Worm (Caenorhabditis elegans) whole organism, young adult: ENCODE measurements around the gene jkk-1.

Source experiments
- B0261.1 ChIP-seq: sonication (generic microtip); optimal IDR thresholded peaks from 2 replicates; lab custom pipeline; 2016; ENCODE audit warnings: mild to moderate bottlenecking, missing genetic modification characterization, moderate library complexity, missing compliant biosample characterization
- F37B4.10 ChIP-seq: fragments of 200-800 bp; sonication (Bioruptor generic); IDR thresholded peaks from 2 replicates; pipeline ENCODE4 v1.3.6; 2022; ENCODE audit warnings: missing genetic modification characterization, missing compliant biosample characterization
- F39B2.1 ChIP-seq: fragments of 200-800 bp; sonication (Bioruptor generic); IDR thresholded peaks from 2 replicates; pipeline ENCODE4 v1.3.6; 2022; ENCODE audit warnings: missing genetic modification reagents, missing genetic modification characterization, missing compliant biosample characterization
- F49E8.2 ChIP-seq: sonication (generic microtip); optimal IDR thresholded peaks from 3 replicates; lab custom pipeline; 2017; ENCODE audit warnings: missing genetic modification characterization, mild to moderate bottlenecking, missing compliant biosample characterization, antibody characterized with exemption, moderate library complexity; ENCODE audit not compliant: insufficient read depth
- K12H6.12 ChIP-seq: fragments of 200-800 bp; sonication (Bioruptor generic); optimal IDR thresholded peaks from 2 replicates; lab custom pipeline; 2018; ENCODE audit warnings: mild to moderate bottlenecking, missing genetic modification characterization, missing compliant biosample characterization
- T07F8.4 ChIP-seq: sonication (generic microtip); optimal IDR thresholded peaks from 2 replicates; lab custom pipeline; 2016; ENCODE audit warnings: mild to moderate bottlenecking, missing genetic modification characterization, moderate library complexity, missing compliant biosample characterization
- T26A5.8 ChIP-seq: sonication (generic microtip); optimal IDR thresholded peaks from 2 replicates; lab custom pipeline; 2016; ENCODE audit warnings: missing genetic modification characterization, missing compliant biosample characterization
- Y79H2A.3 ChIP-seq: fragments of 200-800 bp; sonication (Bioruptor generic); conservative IDR thresholded peaks from 2 replicates; pipeline ENCODE4 v1.3.6; 2022; ENCODE audit warnings: missing genetic modification reagents, missing genetic modification characterization, missing compliant biosample characterization
- ZK185.1 ChIP-seq: sonication (generic microtip); optimal IDR thresholded peaks from 2 replicates; lab custom pipeline; 2016; ENCODE audit warnings: mild to moderate bottlenecking, missing genetic modification characterization, missing compliant biosample characterization; ENCODE audit not compliant: poor library complexity, severe bottlenecking
- ama-1 ChIP-seq, 3 experiments: fragments of 150-350 bp in 1 of 3; sonication (generic microtip) in 2 of 3; optimal IDR thresholded peaks; 2 replicates each; lab custom pipeline; 2014 to 2018; ENCODE audit warnings: missing biosample characterization in 2 of 3, missing genetic modification characterization in 2 of 3, missing genetic modification reagents in 2 of 3
- aptf-2 ChIP-seq: fragments of 200-800 bp; sonication (Bioruptor generic); conservative IDR thresholded peaks from 2 replicates; pipeline ENCODE4 v1.3.6; 2022; ENCODE audit warnings: missing genetic modification reagents, missing genetic modification characterization, missing compliant biosample characterization
- aptf-3 ChIP-seq: fragments of 200-800 bp; sonication (Bioruptor generic); IDR thresholded peaks from 2 replicates; pipeline ENCODE4 v1.3.6; 2022; ENCODE audit warnings: missing genetic modification characterization, missing compliant biosample characterization
- attf-5 ChIP-seq: fragments of 200-800 bp; sonication (Bioruptor generic); optimal IDR thresholded peaks from 2 replicates; lab custom pipeline; 2018; ENCODE audit warnings: mild to moderate bottlenecking, missing genetic modification characterization, missing compliant biosample characterization
- attf-6 ChIP-seq: fragments of 200-800 bp; sonication (Bioruptor generic); IDR thresholded peaks from 2 replicates; pipeline ENCODE4 v1.3.6; 2022; ENCODE audit warnings: missing genetic modification reagents, missing genetic modification characterization, missing compliant biosample characterization
- ccch-3 ChIP-seq: fragments of 200-800 bp; sonication (Bioruptor generic); optimal IDR thresholded peaks from 2 replicates; lab custom pipeline; 2018; ENCODE audit warnings: mild to moderate bottlenecking, missing genetic modification characterization, missing compliant biosample characterization
- cebp-1 ChIP-seq, 2 experiments: fragments of 200-800 bp in 1 of 2; sonication (Bioruptor generic) in 1 of 2; sonication (generic microtip) in 1 of 2; IDR thresholded peaks in 1 of 2; optimal IDR thresholded peaks in 1 of 2; 2 replicates each; pipeline versions ENCODE4 v1.3.6 to Lab custom; 2017 to 2022; ENCODE audit warnings: missing compliant biosample characterization in 2 of 2, missing genetic modification characterization in 2 of 2, mild to moderate bottlenecking in 1 of 2, missing genetic modification reagents in 1 of 2, moderate library complexity in 1 of 2
- cebp-2 ChIP-seq: fragments of 200-800 bp; sonication (Bioruptor generic); IDR thresholded peaks from 2 replicates; pipeline ENCODE4 v1.3.6; 2022; ENCODE audit warnings: missing genetic modification characterization, missing compliant biosample characterization
- ceh-100 ChIP-seq: fragments of 200-800 bp; sonication (Bioruptor generic); IDR thresholded peaks from 2 replicates; pipeline ENCODE4 v1.3.6; 2022; ENCODE audit warnings: missing genetic modification reagents, missing genetic modification characterization, missing compliant biosample characterization
- ceh-27 ChIP-seq: fragments of 200-800 bp; sonication (Bioruptor generic); optimal IDR thresholded peaks from 2 replicates; lab custom pipeline; 2018; ENCODE audit warnings: mild to moderate bottlenecking, missing genetic modification characterization, moderate library complexity, missing compliant biosample characterization
- ceh-58 ChIP-seq: fragments of 200-800 bp; sonication (Bioruptor generic); IDR thresholded peaks from 2 replicates; pipeline ENCODE4 v1.3.6; 2022; ENCODE audit warnings: missing genetic modification characterization, missing compliant biosample characterization
- egl-44 ChIP-seq: fragments of 200-800 bp; sonication (Bioruptor generic); IDR thresholded peaks from 2 replicates; pipeline ENCODE4 v1.3.6; 2022; ENCODE audit warnings: missing genetic modification reagents, missing genetic modification characterization, missing compliant biosample characterization
- egrh-3 ChIP-seq: fragments of 200-800 bp; sonication (Bioruptor generic); IDR thresholded peaks from 2 replicates; pipeline ENCODE4 v1.3.6; 2022; ENCODE audit warnings: missing genetic modification reagents, missing genetic modification characterization, missing compliant biosample characterization
- fkh-3 ChIP-seq: sonication (generic microtip); optimal IDR thresholded peaks from 2 replicates; lab custom pipeline; 2016; ENCODE audit warnings: mild to moderate bottlenecking, missing genetic modification characterization, missing compliant biosample characterization
- hlh-26 ChIP-seq: fragments of 200-800 bp; sonication (Bioruptor generic); conservative IDR thresholded peaks from 2 replicates; pipeline ENCODE4 v1.3.6; 2022; ENCODE audit warnings: missing genetic modification reagents, missing genetic modification characterization, missing compliant biosample characterization
- hmg-1.2 ChIP-seq: fragments of 200-800 bp; sonication (Bioruptor generic); IDR thresholded peaks from 2 replicates; pipeline ENCODE4 v1.3.6; 2022; ENCODE audit warnings: missing genetic modification reagents, missing genetic modification characterization, missing compliant biosample characterization
- hmg-20 ChIP-seq: fragments of 200-800 bp; sonication (Bioruptor generic); IDR thresholded peaks from 2 replicates; pipeline ENCODE4 v1.3.6; 2022; ENCODE audit warnings: missing genetic modification reagents, missing genetic modification characterization, missing compliant biosample characterization
- lin-26 ChIP-seq: fragments of 200-800 bp; sonication (Bioruptor generic); IDR thresholded peaks from 2 replicates; pipeline ENCODE4 v1.3.6; 2022; ENCODE audit warnings: missing genetic modification reagents, missing genetic modification characterization, missing compliant biosample characterization
- lin-35 ChIP-seq, 3 experiments: fragments of 150-350 bp in 2 of 3; sonication (generic microtip) in 1 of 3; optimal IDR thresholded peaks; 2 replicates each; lab custom pipeline; 2014 to 2018; ENCODE audit warnings: missing biosample characterization in 3 of 3, missing genetic modification characterization in 3 of 3, missing genetic modification reagents in 3 of 3
- lsl-1 ChIP-seq: fragments of 200-800 bp; sonication (Bioruptor generic); optimal IDR thresholded peaks from 2 replicates; lab custom pipeline; 2018; ENCODE audit warnings: mild to moderate bottlenecking, missing genetic modification characterization, moderate library complexity, missing compliant biosample characterization
- lsy-27 ChIP-seq: sonication (generic microtip); optimal IDR thresholded peaks from 2 replicates; lab custom pipeline; 2017; ENCODE audit warnings: missing genetic modification characterization, mild to moderate bottlenecking, missing compliant biosample characterization, antibody characterized with exemption, missing genotype, borderline replicate concordance; ENCODE audit not compliant: insufficient read depth
- madf-10 ChIP-seq: sonication (generic microtip); optimal IDR thresholded peaks from 2 replicates; lab custom pipeline; 2016; ENCODE audit warnings: mild to moderate bottlenecking, missing genetic modification characterization, missing compliant biosample characterization
- madf-3 ChIP-seq: fragments of 200-800 bp; sonication (Bioruptor generic); IDR thresholded peaks from 2 replicates; pipeline ENCODE4 v1.3.6; 2022; ENCODE audit warnings: missing genetic modification reagents, missing genetic modification characterization, missing compliant biosample characterization
- madf-6 ChIP-seq: fragments of 200-800 bp; sonication (Bioruptor generic); IDR thresholded peaks from 2 replicates; pipeline ENCODE4 v1.3.6; 2022; ENCODE audit warnings: missing genetic modification reagents, missing genetic modification characterization, missing compliant biosample characterization
- mes-4 ChIP-seq: sonication (generic microtip); optimal IDR thresholded peaks from 2 replicates; lab custom pipeline; 2016; ENCODE audit warnings: missing genotype, missing genetic modification characterization, missing compliant biosample characterization
- nfya-1 ChIP-seq: sonication (generic microtip); optimal IDR thresholded peaks from 2 replicates; lab custom pipeline; 2017; ENCODE audit warnings: antibody characterized with exemption, missing compliant biosample characterization, missing genetic modification characterization, borderline replicate concordance; ENCODE audit not compliant: insufficient read depth
- nhr-120 ChIP-seq: fragments of 200-800 bp; sonication (Bioruptor generic); IDR thresholded peaks from 2 replicates; pipeline ENCODE4 v1.3.6; 2022; ENCODE audit warnings: missing genetic modification characterization, missing compliant biosample characterization
- snpc-1.3 ChIP-seq: sonication (generic microtip); optimal IDR thresholded peaks from 2 replicates; lab custom pipeline; 2017; ENCODE audit warnings: missing genetic modification characterization, mild to moderate bottlenecking, missing compliant biosample characterization, antibody characterized with exemption, moderate library complexity, missing genotype, missing genetic modification reagents; ENCODE audit not compliant: insufficient read depth
- snpc-4 ChIP-seq, 5 experiments: fragments of 150-350 bp in 1 of 5; sonication (generic microtip) in 4 of 5; optimal IDR thresholded peaks; 2 replicates each; lab custom pipeline; 2014 to 2018; ENCODE audit warnings: missing genetic modification characterization in 5 of 5, missing biosample characterization in 3 of 5, antibody characterized with exemption in 2 of 5, mild to moderate bottlenecking in 2 of 5, missing compliant biosample characterization in 2 of 5, missing genotype in 2 of 5, moderate library complexity in 2 of 5, missing genetic modification reagents in 1 of 5
- tbp1 ChIP-seq: fragments of 200-800 bp; sonication (Bioruptor generic); optimal IDR thresholded peaks from 2 replicates; lab custom pipeline; 2018; ENCODE audit warnings: mild to moderate bottlenecking, missing genetic modification characterization, missing compliant biosample characterization
- tbx-9 ChIP-seq: sonication (generic microtip); optimal IDR thresholded peaks from 2 replicates; lab custom pipeline; 2016; ENCODE audit warnings: borderline replicate concordance, missing genetic modification characterization, inconsistent platforms, missing compliant biosample characterization
- zfh-2 ChIP-seq: fragments of 200-800 bp; sonication (Bioruptor generic); conservative IDR thresholded peaks from 2 replicates; pipeline ENCODE4 v1.3.6; 2022; ENCODE audit warnings: missing genetic modification reagents, missing genetic modification characterization, missing compliant biosample characterization
- ztf-25 ChIP-seq: fragments of 200-800 bp; sonication (Bioruptor generic); IDR thresholded peaks from 2 replicates; pipeline ENCODE4 v1.3.6; 2022; ENCODE audit warnings: missing genetic modification reagents, missing genetic modification characterization, missing compliant biosample characterization
- ztf-3 ChIP-seq: fragments of 200-800 bp; sonication (Bioruptor generic); optimal IDR thresholded peaks from 2 replicates; lab custom pipeline; 2018; ENCODE audit warnings: mild to moderate bottlenecking, missing genetic modification characterization, missing compliant biosample characterization

Gene jkk-1

DNA sequence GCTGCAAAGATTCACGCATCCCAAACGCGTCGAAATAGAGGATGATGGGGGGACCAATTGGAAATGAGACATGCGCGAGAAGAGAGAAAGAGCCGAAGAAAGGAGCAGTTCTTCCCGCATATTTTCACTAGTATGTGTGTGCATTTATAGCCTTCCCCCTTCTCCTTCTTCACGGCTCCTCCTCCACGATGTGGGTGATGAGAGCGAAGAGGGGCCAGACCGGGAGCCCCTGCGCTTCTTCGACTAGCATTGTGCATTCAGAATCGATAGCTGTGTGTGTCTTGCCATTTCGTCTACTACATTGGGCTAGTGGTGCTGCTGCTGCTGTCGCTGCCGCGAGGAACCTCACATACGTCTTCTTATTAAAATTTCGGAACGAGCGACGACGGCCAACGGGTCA, at the start of gene jkk-1:
Gene jkk-1, plus strand, starts transcription at position 249 of the 400 bp plus-strand sequence.
- no peak for TF ChIP-seq aptf-2 (GFP tag; lab: Robert Waterston, UW)
- TF ChIP-seq ceh-100 (GFP tag; lab: Robert Waterston, UW): no peak
- no peak for TF ChIP-seq tbp1
- no peak for TF ChIP-seq egl-44 (GFP tag; lab: Robert Waterston, UW)
- TF ChIP-seq ceh-27 (GFP tag; lab: Kevin White, UChicago): peak; percentile 8
- peak; percentile 47 for TF ChIP-seq fkh-3 (tag; lab: Kevin White, UChicago)
- TF ChIP-seq ccch-3 (GFP tag; lab: Kevin White, UChicago): no peak
- TF ChIP-seq zfh-2: peak; percentile 73
- 0 out of 2 replicates have a peak, but pooled peaks have one; percentile 5 for TF ChIP-seq egrh-3
- no peak for TF ChIP-seq madf-10 (tag; lab: Kevin White, UChicago)
- TF ChIP-seq cebp-1 (GFP tag; IDR thresholded peaks at IDR 0.05; lab: Robert Waterston, UW): no peak
- TF ChIP-seq cebp-1 (tag; optimal IDR thresholded peaks at IDR 0.05; lab: Kevin White, UChicago): peak; percentile 51
- no peak for TF ChIP-seq attf-6 (GFP tag; lab: Robert Waterston, UW)
- TF ChIP-seq tbx-9 (tag; lab: Kevin White, UChicago): no peak
- no peak for TF ChIP-seq ztf-25 (GFP tag; lab: Robert Waterston, UW)
- TF ChIP-seq, all 124 proteins: peak for 5

- peak; percentile 50; the same call in 1 of the 2 replicates for TF ChIP-seq aptf-2 (GFP tag; lab: Robert Waterston, UW)
- peak; percentile 93 for TF ChIP-seq B0261.1 (tag; lab: Kevin White, UChicago)
- TF ChIP-seq madf-6 (GFP tag; lab: Robert Waterston, UW): no peak
- no peak for TF ChIP-seq F39B2.1
- TF ChIP-seq hmg-20 (GFP tag; lab: Robert Waterston, UW): peak; percentile 76
- no peak for TF ChIP-seq ztf-3 (GFP tag; lab: Kevin White, UChicago)
- no peak for TF ChIP-seq ceh-58 (GFP tag; lab: Robert Waterston, UW)
- no peak; the same call in 1 of the 2 replicates for TF ChIP-seq aptf-3 (GFP tag; lab: Robert Waterston, UW)
- no peak for TF ChIP-seq F37B4.10 (GFP tag; lab: Robert Waterston, UW)
- TF ChIP-seq lsy-27 (tag; lab: Kevin White, UChicago): no peak
- TF ChIP-seq cebp-2 (GFP tag; lab: Robert Waterston, UW): no peak
- TF ChIP-seq hmg-1.2 (GFP tag; lab: Robert Waterston, UW): peak; percentile 75
- peak; percentile 54 for TF ChIP-seq ceh-27 (GFP tag; lab: Kevin White, UChicago)
- peak; percentile 71 for TF ChIP-seq snpc-1.3
- no peak for TF ChIP-seq ama-1 (optimal IDR thresholded peaks at IDR 0.05; lab: Kevin White, UChicago)
- peak; percentile 77 to 84 for TF ChIP-seq ama-1 (GFP tag; optimal IDR thresholded peaks at IDR 0.05; lab: Kevin White, UChicago)
- 0 out of 2 replicates have a peak, but pooled peaks have one; percentile 22 for TF ChIP-seq madf-3 (GFP tag; lab: Robert Waterston, UW)
- peak; percentile 80 for TF ChIP-seq snpc-4 (GFP tag; optimal IDR thresholded peaks at IDR 0.05; lab: Kevin White, UChicago)
- TF ChIP-seq snpc-4 (tag; optimal IDR thresholded peaks at IDR 0.05; lab: Kevin White, UChicago): peak in 3 of 4 experiments; percentile 11 to 85 (median 77)
- peak; percentile 50 for TF ChIP-seq T07F8.4 (tag; lab: Kevin White, UChicago)
- peak; percentile 72 for TF ChIP-seq mes-4
- TF ChIP-seq lin-35 (GFP tag; optimal IDR thresholded peaks at IDR 0.05; lab: Kevin White, UChicago): peak in 1 of 3 experiments; percentile 57
- TF ChIP-seq ZK185.1 (tag; lab: Kevin White, UChicago): peak; percentile 84
- TF ChIP-seq attf-5 (GFP tag; lab: Kevin White, UChicago): peak; percentile 17
- TF ChIP-seq lsl-1 (GFP tag; lab: Kevin White, UChicago): no peak
- TF ChIP-seq nhr-120: 0 out of 2 replicates have a peak, but pooled peaks have one; percentile 36
- no peak for TF ChIP-seq nfya-1 (tag; lab: Kevin White, UChicago)
- TF ChIP-seq K12H6.12 (tag; lab: Kevin White, UChicago): peak; percentile 14
- TF ChIP-seq ceh-100 (GFP tag; lab: Robert Waterston, UW): no peak
- TF ChIP-seq T26A5.8 (tag; lab: Kevin White, UChicago): peak; percentile 32
- no peak for TF ChIP-seq hlh-26
- no peak for TF ChIP-seq F49E8.2
- no peak for TF ChIP-seq Y79H2A.3 (GFP tag; lab: Robert Waterston, UW)
- TF ChIP-seq lin-26 (GFP tag; lab: Robert Waterston, UW): peak; percentile 85
These were observed 48.9 kb upstream of the jkk-1 start for ce11 chrX:5319214-5319838.
